Worm (Caenorhabditis elegans) whole organism, L3 larva: ENCODE data around the gene ddx-19.

Experiments
- ama-1 ChIP-seq: fragments of 150-350 bp; optimal IDR thresholded peaks from 2 replicates; lab custom pipeline; 2018
- egl-5 ChIP-seq: fragments of 150-350 bp; optimal IDR thresholded peaks from 2 replicates; lab custom pipeline; 2017; ENCODE audit warnings: missing biosample characterization, missing genetic modification reagents, missing genetic modification characterization, inconsistent platforms
- elt-2 ChIP-seq: sonication (generic microtip); optimal IDR thresholded peaks from 2 replicates; lab custom pipeline; 2016; ENCODE audit warnings: missing genetic modification reagents, mild to moderate bottlenecking, missing genetic modification characterization, missing compliant biosample characterization
- elt-3 ChIP-seq, 3 experiments: fragments of 150-350 bp in 1 of 3; sonication (generic microtip) in 2 of 3; optimal IDR thresholded peaks; 2 replicates in 2 of 3; 4 replicates in 1 of 3; lab custom pipeline; 2014 to 2017; ENCODE audit warnings: missing biosample characterization in 3 of 3, missing genetic modification characterization in 3 of 3
- lin-39 ChIP-seq: fragments of 150-350 bp; optimal IDR thresholded peaks from 2 replicates; lab custom pipeline; 2018; ENCODE audit warnings: missing biosample characterization, missing genetic modification reagents, missing genetic modification characterization
- pqm-1 ChIP-seq: fragments of 150-350 bp; optimal IDR thresholded peaks from 2 replicates; lab custom pipeline; 2017; ENCODE audit warnings: missing biosample characterization, missing genetic modification characterization, inconsistent platforms
- ztf-11 ChIP-seq: fragments of 150-350 bp; optimal IDR thresholded peaks from 2 replicates; lab custom pipeline; 2014; ENCODE audit warnings: missing biosample characterization, missing genetic modification characterization

DNA sequence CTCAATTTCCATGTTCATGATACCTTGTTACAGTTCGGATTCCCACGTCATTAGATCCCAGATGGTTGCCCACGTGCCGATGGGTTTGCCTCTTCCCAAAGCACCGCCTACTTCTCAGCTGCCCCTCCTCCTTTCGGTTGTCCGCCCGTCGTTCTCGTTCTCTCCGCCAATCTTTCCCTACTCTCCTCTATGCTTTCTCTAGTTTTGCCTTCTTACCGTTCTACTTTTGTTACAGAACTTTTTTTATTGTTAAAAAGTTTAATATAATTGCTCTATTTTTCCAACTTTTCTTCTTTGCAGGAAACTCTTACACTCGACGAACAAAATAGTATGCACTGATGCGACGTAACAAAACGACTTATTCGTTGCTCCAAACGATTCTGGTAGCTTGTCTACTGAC, 11.8 kb downstream of the ddx-19 start, which contains the start of gene lat-1:
- TF ChIP-seq pqm-1 (no peak), ama-1 (lab: Kevin White, UChicago) (no peak), elt-3 (tag; optimal IDR thresholded peaks at IDR 0.05; lab: Kevin White, UChicago) (no peak), elt-2 (tag; lab: Kevin White, UChicago) (no peak), egl-5 (tag; lab: Kevin White, UChicago) (no peak), lin-39 (tag; lab: Kevin White, UChicago) (no peak), ztf-11 (tag; lab: Kevin White, UChicago) (no peak)
